Worm (Caenorhabditis elegans) whole organism, late embryonic: ENCODE measurements around the gene str-159.

Experiments used
- ama-1 ChIP-seq: fragments of 150-350 bp; optimal IDR thresholded peaks from 2 replicates; lab custom pipeline; 2014
- che-1 ChIP-seq: sonication (generic microtip); optimal IDR thresholded peaks from 2 replicates; lab custom pipeline; 2016; ENCODE audit warnings: mild to moderate bottlenecking, missing genetic modification characterization, missing compliant biosample characterization
- nhr-232 ChIP-seq: sonication (generic microtip); optimal IDR thresholded peaks from 2 replicates; lab custom pipeline; 2016; ENCODE audit warnings: missing genetic modification characterization, missing compliant biosample characterization
- pha-4 ChIP-seq: fragments of 150-350 bp; optimal IDR thresholded peaks from 2 replicates; lab custom pipeline; 2018; ENCODE audit warnings: missing biosample characterization, missing genetic modification reagents, missing genetic modification characterization
- pqm-1 ChIP-seq: sonication (generic microtip); optimal IDR thresholded peaks from 2 replicates; lab custom pipeline; 2016; ENCODE audit warnings: missing genetic modification characterization, missing compliant biosample characterization
- unc-3 ChIP-seq, 2 experiments: fragments of 200-800 bp in 1 of 2; sonication (Bioruptor generic) in 1 of 2; sonication (generic microtip) in 1 of 2; conservative IDR thresholded peaks in 1 of 2; optimal IDR thresholded peaks in 1 of 2; 2 replicates each; pipeline versions ENCODE4 v1.3.6 to Lab custom; 2016 to 2022; ENCODE audit warnings: missing compliant biosample characterization in 2 of 2, missing genetic modification characterization in 2 of 2, missing genetic modification reagents in 1 of 2
- unc-86 ChIP-seq: sonication (generic microtip); optimal IDR thresholded peaks from 2 replicates; lab custom pipeline; 2016; ENCODE audit warnings: missing genetic modification characterization, missing compliant biosample characterization

DNA sequence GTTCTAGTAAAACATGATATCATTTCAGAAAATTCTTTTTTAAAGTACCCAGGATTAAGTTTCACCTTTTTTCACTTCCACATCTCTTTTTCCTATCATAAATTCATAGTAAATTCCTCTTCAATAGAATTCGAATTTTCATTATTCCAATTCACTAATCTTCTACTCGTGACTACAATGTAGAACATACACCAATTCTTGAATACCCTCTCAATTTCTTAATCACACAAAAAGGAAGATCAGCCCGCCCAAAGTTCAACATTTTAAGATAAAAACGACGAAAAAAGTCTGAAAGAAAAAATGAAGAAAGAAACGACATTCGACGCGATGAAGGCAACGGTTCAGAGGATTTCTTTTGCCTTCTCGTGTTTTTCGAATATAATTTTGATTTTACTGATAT is 44.7 kb downstream of the str-159 start, which contains the start of gene str-163:
- TF ChIP-seq pha-4 (tag; lab: Kevin White, UChicago) (no peak), ama-1 (lab: Kevin White, UChicago) (no peak), nhr-232 (no peak), unc-3 (GFP tag; conservative IDR thresholded peaks at IDR 0.05; lab: Robert Waterston, UW) (no peak), unc-3 (tag; optimal IDR thresholded peaks at IDR 0.05; lab: Kevin White, UChicago) (no peak), pqm-1 (tag; lab: Kevin White, UChicago) (no peak), unc-86 (no peak), che-1 (tag; lab: Kevin White, UChicago) (no peak)
